Worm (Caenorhabditis elegans) whole organism, midembryonic: Measurements from ENCODE around the gene grsp-3.

Experiments used
- T22C8.4 ChIP-seq: fragments of 200-800 bp; sonication (Bioruptor generic); IDR thresholded peaks from 2 replicates; pipeline ENCODE4 v1.3.6; 2022; ENCODE audit warnings: missing genetic modification characterization, missing compliant biosample characterization
- cog-1 ChIP-seq: sonication (generic microtip); optimal IDR thresholded peaks from 2 replicates; lab custom pipeline; 2016; ENCODE audit warnings: missing genetic modification characterization, missing compliant biosample characterization
- flt-1 ChIP-seq: fragments of 200-800 bp; sonication (Bioruptor generic); IDR thresholded peaks from 2 replicates; pipeline ENCODE4 v1.3.6; 2022; ENCODE audit warnings: missing genetic modification characterization, missing compliant biosample characterization
- klf-2 ChIP-seq: fragments of 200-800 bp; sonication (Bioruptor generic); conservative IDR thresholded peaks from 2 replicates; pipeline ENCODE4 v1.3.6; 2022; ENCODE audit warnings: missing genetic modification reagents, missing genetic modification characterization, missing compliant biosample characterization
- med-1 ChIP-seq: sonication (generic microtip); optimal IDR thresholded peaks from 2 replicates; lab custom pipeline; 2017; ENCODE audit warnings: missing genetic modification characterization, mild to moderate bottlenecking, missing compliant biosample characterization, antibody characterized with exemption, missing genetic modification reagents; ENCODE audit not compliant: insufficient read depth
- ref-1 ChIP-seq: fragments of 200-800 bp; sonication (Bioruptor generic); conservative IDR thresholded peaks from 2 replicates; pipeline ENCODE4 v1.3.6; 2022; ENCODE audit warnings: missing genetic modification reagents, missing genetic modification characterization, missing compliant biosample characterization
- tab-1 ChIP-seq: fragments of 200-800 bp; sonication (Bioruptor generic); IDR thresholded peaks from 2 replicates; pipeline ENCODE4 v1.3.6; 2022; ENCODE audit warnings: missing genetic modification characterization, missing compliant biosample characterization
- ztf-23 ChIP-seq: fragments of 200-800 bp; sonication (Bioruptor generic); IDR thresholded peaks from 2 replicates; pipeline ENCODE4 v1.3.6; 2022; ENCODE audit warnings: missing genetic modification reagents, missing genetic modification characterization, missing compliant biosample characterization
- ztf-29 ChIP-seq: fragments of 200-800 bp; sonication (Bioruptor generic); IDR thresholded peaks from 2 replicates; pipeline ENCODE4 v1.3.6; 2022; ENCODE audit warnings: missing genetic modification reagents, missing genetic modification characterization, missing compliant biosample characterization

grsp-3 gene

DNA sequence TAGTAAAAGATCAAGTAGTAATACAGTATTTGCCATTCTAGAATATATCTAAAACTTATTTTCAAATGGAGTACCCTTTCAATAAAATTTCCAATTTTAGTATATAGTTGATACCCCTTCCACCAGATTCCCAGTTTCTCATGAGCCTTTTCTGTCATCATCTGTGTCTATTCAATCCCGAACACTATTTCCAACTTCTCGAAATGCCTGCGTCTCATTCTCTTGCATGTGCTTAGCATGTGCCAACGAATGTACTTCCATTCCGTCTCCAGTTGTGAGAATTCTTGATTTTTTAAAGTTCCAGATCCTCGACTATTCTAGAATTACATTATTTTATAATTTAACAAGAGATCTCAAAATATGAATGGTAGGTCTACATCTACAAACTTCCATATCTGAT, 34.8 kb upstream of the grsp-3 start, which contains the start of gene C42D4.18:
Gene C42D4.18 (plus strand): TSS at position 231 of the 400 bp plus-strand sequence.
- TF ChIP-seq ztf-23 (GFP tag; lab: Robert Waterston, UW) (no peak), klf-2 (GFP tag; lab: Robert Waterston, UW) (no peak), cog-1 (tag; lab: Kevin White, UChicago) (no peak), flt-1 (GFP tag; lab: Robert Waterston, UW) (no peak), ztf-29 (GFP tag; lab: Robert Waterston, UW) (no peak), T22C8.4 (GFP tag; lab: Robert Waterston, UW) (no peak), ref-1 (GFP tag; lab: Robert Waterston, UW) (no peak), tab-1 (GFP tag; lab: Robert Waterston, UW) (no peak), med-1 (GFP tag; lab: Kevin White, UChicago) (no peak)

ce11 chrIV:7165723-7166122, 34.0 kb upstream of the grsp-3 start, which contains the start of gene rpc-1:
Gene rpc-1 (minus strand): TSS chrIV:7165748.
- TF ChIP-seq ref-1 (GFP tag; lab: Robert Waterston, UW) (no peak), tab-1 (GFP tag; lab: Robert Waterston, UW) (no peak), cog-1 (tag; lab: Kevin White, UChicago) (no peak), T22C8.4 (GFP tag; lab: Robert Waterston, UW) (no peak), ztf-23 (GFP tag; lab: Robert Waterston, UW) (no peak), ztf-29 (GFP tag; lab: Robert Waterston, UW) (no peak), klf-2 (GFP tag; lab: Robert Waterston, UW) (no peak), flt-1 (GFP tag; lab: Robert Waterston, UW) (no peak), med-1 (GFP tag; lab: Kevin White, UChicago) (no peak)

ce11 chrIV:7159586-7159985, 27.9 kb upstream of the grsp-3 start:
- TF ChIP-seq ref-1 (GFP tag; lab: Robert Waterston, UW) (no peak), T22C8.4 (GFP tag; lab: Robert Waterston, UW) (no peak), tab-1 (GFP tag; lab: Robert Waterston, UW) (no peak), klf-2 (GFP tag; lab: Robert Waterston, UW) (no peak), flt-1 (GFP tag; lab: Robert Waterston, UW) (no peak), med-1 (GFP tag; lab: Kevin White, UChicago) (no peak), ztf-29 (GFP tag; lab: Robert Waterston, UW) (no peak), ztf-23 (GFP tag; lab: Robert Waterston, UW) (no peak), cog-1 (tag; lab: Kevin White, UChicago) (no peak)

- TF ChIP-seq flt-1 (GFP tag; lab: Robert Waterston, UW) (no peak), tab-1 (GFP tag; lab: Robert Waterston, UW) (no peak), ztf-29 (GFP tag; lab: Robert Waterston, UW) (no peak), T22C8.4 (GFP tag; lab: Robert Waterston, UW) (no peak), klf-2 (GFP tag; lab: Robert Waterston, UW) (no peak), ref-1 (GFP tag; lab: Robert Waterston, UW) (no peak), ztf-23 (GFP tag; lab: Robert Waterston, UW) (no peak), med-1 (GFP tag; lab: Kevin White, UChicago) (no peak), cog-1 (tag; lab: Kevin White, UChicago) (no peak)
These were observed 26.4 kb upstream of the grsp-3 start for ce11 chrIV:7158161-7158560.

ce11 chrIV:7156356-7156755, 24.6 kb upstream of the grsp-3 start, which contains the start of gene maph-9:
Gene maph-9 (plus strand): TSS chrIV:7156628.
- TF ChIP-seq cog-1 (tag; lab: Kevin White, UChicago) (no peak), ztf-23 (GFP tag; lab: Robert Waterston, UW) (no peak), med-1 (GFP tag; lab: Kevin White, UChicago) (no peak), ztf-29 (GFP tag; lab: Robert Waterston, UW) (no peak), flt-1 (GFP tag; lab: Robert Waterston, UW) (no peak), tab-1 (GFP tag; lab: Robert Waterston, UW) (no peak), klf-2 (GFP tag; lab: Robert Waterston, UW) (no peak), ref-1 (GFP tag; lab: Robert Waterston, UW) (no peak), T22C8.4 (GFP tag; lab: Robert Waterston, UW) (no peak)

DNA sequence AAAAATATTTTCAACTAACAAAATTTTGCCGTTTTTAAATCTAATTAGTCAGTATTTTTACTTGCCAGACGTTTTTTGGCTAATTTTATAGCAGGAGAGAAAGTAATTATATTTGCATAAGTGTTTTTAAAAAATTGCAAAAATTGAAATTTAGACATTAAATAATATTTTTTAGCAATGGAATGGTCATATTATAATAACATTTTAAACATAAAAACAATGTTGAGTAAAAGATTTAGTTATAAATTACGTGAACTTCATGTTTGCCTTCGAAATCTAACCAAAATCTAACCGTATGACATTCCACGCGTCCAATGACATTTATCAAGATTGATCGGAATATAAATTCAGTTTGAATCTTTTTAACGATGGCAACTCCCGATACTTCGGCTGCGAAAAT, 22.6 kb upstream of the grsp-3 start, which contains the start of gene C34D4.2:
Gene C34D4.2 (plus strand): TSS at position 301 of the 400 bp plus-strand sequence.
- TF ChIP-seq klf-2 (GFP tag; lab: Robert Waterston, UW) (no peak), ztf-29 (GFP tag; lab: Robert Waterston, UW) (no peak), cog-1 (tag; lab: Kevin White, UChicago) (no peak), med-1 (GFP tag; lab: Kevin White, UChicago) (no peak), T22C8.4 (GFP tag; lab: Robert Waterston, UW) (no peak), ref-1 (GFP tag; lab: Robert Waterston, UW) (no peak)

ce11 chrIV:7153362-7153761, 21.6 kb upstream of the grsp-3 start, which contains the start of gene C34D4.3:
Gene C34D4.3 (plus strand): TSS chrIV:7153662.
- TF ChIP-seq flt-1 (GFP tag; lab: Robert Waterston, UW) (no peak), T22C8.4 (GFP tag; lab: Robert Waterston, UW) (no peak), klf-2 (GFP tag; lab: Robert Waterston, UW) (no peak), ztf-29 (GFP tag; lab: Robert Waterston, UW) (no peak), ref-1 (GFP tag; lab: Robert Waterston, UW) (no peak), cog-1 (tag; lab: Kevin White, UChicago) (no peak), med-1 (GFP tag; lab: Kevin White, UChicago) (no peak), ztf-23 (GFP tag; lab: Robert Waterston, UW) (no peak), tab-1 (GFP tag; lab: Robert Waterston, UW) (no peak)

DNA sequence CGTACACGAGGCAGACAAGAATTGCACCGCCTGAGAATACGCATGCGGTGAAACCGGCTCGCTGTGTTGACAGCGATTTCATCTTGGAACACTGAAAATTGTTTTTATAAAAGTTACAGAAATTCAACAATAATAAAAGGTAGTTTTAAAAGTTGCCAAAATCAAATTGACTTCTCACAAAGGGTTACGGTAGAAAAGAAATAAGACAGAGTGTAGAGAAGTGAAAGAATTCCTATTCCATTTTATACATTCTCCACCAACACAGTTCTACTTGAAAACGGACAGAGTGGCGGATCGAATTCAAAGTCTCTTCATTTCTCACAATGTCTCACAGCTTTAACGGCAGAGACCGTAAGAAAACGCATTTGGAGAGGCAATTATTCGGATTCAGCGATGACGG, 20.7 kb upstream of the grsp-3 start, which contains the start of gene col-113:
Gene col-113 (minus strand): TSS at position 101 of the 400 bp plus-strand sequence.
- TF ChIP-seq ztf-29 (GFP tag; lab: Robert Waterston, UW) (no peak), cog-1 (tag; lab: Kevin White, UChicago) (no peak)
